Fruit fly (Drosophila melanogaster) whole organism, embryonic: Measurements from ENCODE around the gene loj.

Experiments used
- Atf3 ChIP-seq: fragments of 200-800 bp; sonication (Bioruptor generic); optimal IDR thresholded peaks from 3 replicates; lab custom pipeline; 2016; ENCODE audit warnings: missing biosample characterization, missing genetic modification characterization
- Bgb ChIP-seq: fragments of 200-800 bp; sonication (Bioruptor generic); IDR thresholded peaks from 2 replicates; pipeline ENCODE4 v1.3.6; 2022; ENCODE audit warnings: missing biosample characterization, missing genetic modification characterization; ENCODE audit not compliant: partially characterized antibody
- Blimp-1 ChIP-seq: fragments of 200-800 bp; sonication (Bioruptor generic); optimal IDR thresholded peaks from 3 replicates; lab custom pipeline; 2018; ENCODE audit warnings: missing biosample characterization, missing genetic modification characterization, mild to moderate bottlenecking, moderate library complexity, missing genetic modification reagents
- CG10274 ChIP-seq: fragments of 200-800 bp; sonication (Bioruptor generic); optimal IDR thresholded peaks from 3 replicates; lab custom pipeline; 2017; ENCODE audit warnings: missing biosample characterization, mild to moderate bottlenecking, missing genetic modification characterization
- CG10431 ChIP-seq: fragments of 200-800 bp; sonication (Bioruptor generic); optimal IDR thresholded peaks from 3 replicates; lab custom pipeline; 2018; ENCODE audit warnings: missing biosample characterization, mild to moderate bottlenecking, missing genetic modification characterization
- CG10462 ChIP-seq: fragments of 200-800 bp; sonication (Bioruptor generic); optimal IDR thresholded peaks from 2 replicates; lab custom pipeline; 2016; ENCODE audit warnings: missing biosample characterization, missing genetic modification characterization
- CG12219 ChIP-seq: fragments of 200-800 bp; sonication (Bioruptor generic); optimal IDR thresholded peaks from 3 replicates; lab custom pipeline; 2018; ENCODE audit warnings: missing biosample characterization, mild to moderate bottlenecking, missing genetic modification characterization
- CG12659 ChIP-seq: fragments of 200-800 bp; sonication (Bioruptor generic); optimal IDR thresholded peaks from 3 replicates; lab custom pipeline; 2017; ENCODE audit warnings: mild to moderate bottlenecking, missing biosample characterization, missing genetic modification reagents, missing genetic modification characterization
- CG13287 ChIP-seq: fragments of 200-800 bp; sonication (Bioruptor generic); IDR thresholded peaks from 2 replicates; pipeline ENCODE4 v1.3.6; 2022; ENCODE audit warnings: missing biosample characterization, missing genetic modification characterization; ENCODE audit not compliant: partially characterized antibody
- CG13624 ChIP-seq: fragments of 200-800 bp; sonication (Bioruptor generic); optimal IDR thresholded peaks from 2 replicates; lab custom pipeline; 2016; ENCODE audit warnings: missing biosample characterization, missing genetic modification characterization
- CG14667 ChIP-seq: fragments of 200-800 bp; sonication (Bioruptor generic); IDR thresholded peaks from 2 replicates; pipeline ENCODE4 v1.3.6; 2022; ENCODE audit warnings: missing biosample characterization, missing genetic modification characterization
- CG16779 ChIP-seq: fragments of 200-800 bp; sonication (Bioruptor generic); IDR thresholded peaks from 2 replicates; pipeline ENCODE4 v1.3.6; 2022; ENCODE audit warnings: missing biosample characterization, missing genetic modification characterization
- CG17802 ChIP-seq: fragments of 200-800 bp; sonication (Bioruptor generic); optimal IDR thresholded peaks from 2 replicates; lab custom pipeline; 2018; ENCODE audit warnings: missing biosample characterization, mild to moderate bottlenecking, missing genetic modification characterization, moderate library complexity
- CG2875 ChIP-seq: fragments of 200-800 bp; sonication (Bioruptor generic); optimal IDR thresholded peaks from 2 replicates; lab custom pipeline; 2017; ENCODE audit warnings: missing biosample characterization, mild to moderate bottlenecking, missing genetic modification characterization, missing genetic modification reagents
- CG30403 ChIP-seq: fragments of 200-800 bp; sonication (Bioruptor generic); optimal IDR thresholded peaks from 3 replicates; lab custom pipeline; 2016; ENCODE audit warnings: missing biosample characterization, missing genetic modification characterization
- CG34376 ChIP-seq: fragments of 200-800 bp; sonication (Bioruptor generic); optimal IDR thresholded peaks from 2 replicates; lab custom pipeline; 2018; ENCODE audit warnings: missing biosample characterization, mild to moderate bottlenecking, missing genetic modification characterization
- CG4404 ChIP-seq: fragments of 200-800 bp; sonication (Bioruptor generic); IDR thresholded peaks from 2 replicates; pipeline ENCODE4 v1.3.6; 2022; ENCODE audit warnings: missing biosample characterization, missing genetic modification characterization
- CG5953 ChIP-seq: fragments of 200-800 bp; sonication (Bioruptor generic); IDR thresholded peaks from 2 replicates; pipeline ENCODE4 v1.3.6; 2022; ENCODE audit warnings: missing biosample characterization, missing genetic modification characterization
- CG6254 ChIP-seq: fragments of 200-800 bp; sonication (Bioruptor generic); optimal IDR thresholded peaks from 3 replicates; lab custom pipeline; 2017; ENCODE audit warnings: mild to moderate bottlenecking, missing biosample characterization, missing genetic modification reagents, missing genetic modification characterization
- CG8290 ChIP-seq, 3 experiments: fragments of 200-800 bp; sonication (Bioruptor generic); optimal IDR thresholded peaks; 2 replicates each; lab custom pipeline; 2016 to 2019; ENCODE audit warnings: missing biosample characterization in 3 of 3, missing genetic modification characterization in 3 of 3, mild to moderate bottlenecking in 2 of 3, moderate library complexity in 1 of 3
- Dad ChIP-seq: fragments of 200-800 bp; sonication (Bioruptor generic); optimal IDR thresholded peaks from 3 replicates; lab custom pipeline; 2016; ENCODE audit warnings: missing biosample characterization, missing genetic modification characterization
- Dfd ChIP-seq, 2 experiments: fragments of >200 bp; optimal IDR thresholded peaks; 2 replicates each; lab custom pipeline; 2017; ENCODE audit warnings: missing biosample characterization in 2 of 2, missing genetic modification characterization in 2 of 2
- Doc2 ChIP-seq: fragments of 200-800 bp; sonication (Bioruptor generic); IDR thresholded peaks from 2 replicates; pipeline ENCODE4 v1.3.6; 2022; ENCODE audit warnings: missing biosample characterization, missing genetic modification characterization
- E2f1 ChIP-seq: fragments of 200-800 bp; sonication (Bioruptor generic); IDR thresholded peaks from 2 replicates; pipeline ENCODE4 v1.3.6; 2022; ENCODE audit warnings: missing biosample characterization, missing genetic modification characterization
- HLH3B ChIP-seq: fragments of 200-800 bp; sonication (Bioruptor generic); IDR thresholded peaks from 2 replicates; pipeline ENCODE4 v1.3.6; 2022; ENCODE audit warnings: missing biosample characterization, missing genetic modification characterization
- HLH54F ChIP-seq: fragments of 200-800 bp; sonication (Bioruptor generic); optimal IDR thresholded peaks from 3 replicates; lab custom pipeline; 2016; ENCODE audit warnings: missing biosample characterization, missing genetic modification characterization
- MESR4 ChIP-seq: fragments of 200-800 bp; sonication (Bioruptor generic); optimal IDR thresholded peaks from 2 replicates; lab custom pipeline; 2018; ENCODE audit warnings: missing biosample characterization, mild to moderate bottlenecking, missing genetic modification characterization, moderate library complexity
- Neu2 ChIP-seq: fragments of 200-800 bp; sonication (Bioruptor generic); optimal IDR thresholded peaks from 3 replicates; lab custom pipeline; 2016; ENCODE audit warnings: missing biosample characterization, missing genetic modification characterization, borderline replicate concordance
- Spps ChIP-seq: fragments of 200-800 bp; sonication (Bioruptor generic); optimal IDR thresholded peaks from 2 replicates; lab custom pipeline; 2018; ENCODE audit warnings: missing biosample characterization, mild to moderate bottlenecking, missing genetic modification characterization
- Xrp1 ChIP-seq: fragments of 200-800 bp; sonication (Bioruptor generic); IDR thresholded peaks from 2 replicates; pipeline ENCODE4 v1.3.6; 2022; ENCODE audit warnings: missing biosample characterization, missing genetic modification characterization
- ab ChIP-seq: fragments of 200-800 bp; sonication (Bioruptor generic); optimal IDR thresholded peaks from 2 replicates; lab custom pipeline; 2016; ENCODE audit warnings: missing biosample characterization, missing genetic modification characterization
- bab2 ChIP-seq: fragments of 200-800 bp; sonication (Bioruptor generic); optimal IDR thresholded peaks from 2 replicates; lab custom pipeline; 2016; ENCODE audit warnings: missing biosample characterization, missing genetic modification characterization
- chm ChIP-seq: fragments of 200-800 bp; sonication (Bioruptor generic); IDR thresholded peaks from 2 replicates; pipeline ENCODE4 v1.3.6; 2022; ENCODE audit warnings: missing biosample characterization, missing genetic modification characterization
- crc ChIP-seq: fragments of 200-800 bp; sonication (Bioruptor generic); optimal IDR thresholded peaks from 2 replicates; lab custom pipeline; 2016; ENCODE audit warnings: missing biosample characterization, missing genetic modification characterization
- croc ChIP-seq: fragments of 200-800 bp; sonication (Bioruptor generic); conservative IDR thresholded peaks from 3 replicates; pipeline ENCODE4 v1.3.6; 2022; ENCODE audit warnings: missing biosample characterization, missing genetic modification characterization
- dan ChIP-seq: fragments of 200-800 bp; sonication (Bioruptor generic); IDR thresholded peaks from 2 replicates; pipeline ENCODE4 v1.3.6; 2022; ENCODE audit warnings: missing biosample characterization, missing genetic modification characterization
- ems ChIP-seq: fragments of 200-800 bp; sonication (Bioruptor generic); optimal IDR thresholded peaks from 3 replicates; lab custom pipeline; 2016; ENCODE audit warnings: missing biosample characterization, missing genetic modification characterization
- insv ChIP-seq, 2 experiments: fragments of 200-800 bp; sonication (Bioruptor generic); optimal IDR thresholded peaks; 3 replicates each; lab custom pipeline; 2016 to 2018; ENCODE audit warnings: missing biosample characterization in 2 of 2, missing genetic modification characterization in 2 of 2
- kay ChIP-seq: fragments of 200-800 bp; sonication (Bioruptor generic); optimal IDR thresholded peaks from 2 replicates; lab custom pipeline; 2016; ENCODE audit warnings: missing biosample characterization, missing genetic modification characterization
- lilli ChIP-seq: fragments of 200-800 bp; sonication (Bioruptor generic); optimal IDR thresholded peaks from 3 replicates; lab custom pipeline; 2016; ENCODE audit warnings: missing biosample characterization, missing genetic modification characterization
- oc ChIP-seq: fragments of 200-800 bp; sonication (Bioruptor generic); optimal IDR thresholded peaks from 2 replicates; lab custom pipeline; 2018; ENCODE audit warnings: missing biosample characterization, mild to moderate bottlenecking, missing genetic modification characterization, moderate library complexity
- ro ChIP-seq: fragments of 200-800 bp; sonication (Bioruptor generic); IDR thresholded peaks from 2 replicates; pipeline ENCODE4 v1.3.6; 2022; ENCODE audit warnings: missing biosample characterization, missing genetic modification characterization
- shn ChIP-seq: fragments of 200-800 bp; sonication (Bioruptor generic); optimal IDR thresholded peaks from 3 replicates; lab custom pipeline; 2016; ENCODE audit warnings: missing biosample characterization, missing genetic modification characterization
- sisA ChIP-seq: fragments of 200-800 bp; sonication (Bioruptor generic); IDR thresholded peaks from 2 replicates; pipeline ENCODE4 v1.3.6; 2022; ENCODE audit warnings: missing biosample characterization, missing genetic modification characterization
- ssp ChIP-seq: fragments of 200-800 bp; sonication (Bioruptor generic); IDR thresholded peaks from 2 replicates; pipeline ENCODE4 v1.3.6; 2022; ENCODE audit warnings: missing biosample characterization, missing genetic modification characterization
- stc ChIP-seq: fragments of 200-800 bp; sonication (Bioruptor generic); IDR thresholded peaks from 2 replicates; pipeline ENCODE4 v1.3.6; 2022; ENCODE audit warnings: missing biosample characterization, missing genetic modification characterization
- sug ChIP-seq: fragments of 200-800 bp; optimal IDR thresholded peaks from 2 replicates; lab custom pipeline; 2019; ENCODE audit warnings: missing biosample characterization, mild to moderate bottlenecking, missing genetic modification characterization, moderate library complexity
- trh ChIP-seq: fragments of 200-800 bp; sonication (Bioruptor generic); optimal IDR thresholded peaks from 2 replicates; lab custom pipeline; 2016; ENCODE audit warnings: missing biosample characterization, missing genetic modification characterization
- vfl ChIP-seq: fragments of 200-800 bp; sonication (Bioruptor generic); optimal IDR thresholded peaks from 2 replicates; lab custom pipeline; 2016; ENCODE audit warnings: missing biosample characterization, missing genetic modification characterization
- wek ChIP-seq: fragments of 200-800 bp; sonication (Bioruptor generic); optimal IDR thresholded peaks from 3 replicates; lab custom pipeline; 2018; ENCODE audit warnings: missing biosample characterization, mild to moderate bottlenecking, missing genetic modification characterization, moderate library complexity

loj gene

dm6 chr3L:6059062-6059708 lies 35.6 kb upstream of the loj start, which contains the start of gene CG6592 (continued):
- TF ChIP-seq CG34376 (GFP tag; lab: Kevin White, UChicago), result no peak
- no peak for TF ChIP-seq bab2 (GFP tag; lab: Kevin White, UChicago)
- TF ChIP-seq CG12659 (GFP tag; lab: Kevin White, UChicago), result no peak
- TF ChIP-seq ab, result no peak
- no peak; the same call in 1 of the 2 replicates for TF ChIP-seq E2f1 (GFP tag; lab: Robert Waterston, UW)
- TF ChIP-seq ems (GFP tag; lab: Kevin White, UChicago), result no peak
- TF ChIP-seq CG14667 (GFP tag; lab: Robert Waterston, UW), result no peak
- no peak for TF ChIP-seq HLH54F (GFP tag; lab: Kevin White, UChicago)
- peak; percentile 16 for TF ChIP-seq trh (GFP tag; lab: Kevin White, UChicago)
- peak; percentile 20 for TF ChIP-seq wek (GFP tag; lab: Kevin White, UChicago)
- no peak for TF ChIP-seq CG30403 (GFP tag; lab: Kevin White, UChicago)
- no peak for TF ChIP-seq CG5953
- TF ChIP-seq Bgb (GFP tag; lab: Robert Waterston, UW), result no peak
- 0 out of 2 replicates have a peak, but pooled peaks have one; percentile 7 for TF ChIP-seq sisA (GFP tag; lab: Robert Waterston, UW)
- no peak for TF ChIP-seq lilli (GFP tag; lab: Kevin White, UChicago)
- TF ChIP-seq oc (tag; lab: Kevin White, UChicago), result no peak
- TF ChIP-seq crc, result no peak
- no peak for TF ChIP-seq stc (GFP tag; lab: Robert Waterston, UW)
- peak; percentile 23 for TF ChIP-seq CG17802
- no peak for TF ChIP-seq sug (tag; lab: Kevin White, UChicago)
- no peak for TF ChIP-seq CG13287 (GFP tag; lab: Robert Waterston, UW)
- no peak for TF ChIP-seq ro (GFP tag; lab: Robert Waterston, UW)
- no peak for TF ChIP-seq CG10274 (GFP tag; lab: Kevin White, UChicago)
- peak; percentile 32 for TF ChIP-seq shn (GFP tag; lab: Kevin White, UChicago)
- TF ChIP-seq MESR4, result no peak
- TF ChIP-seq Xrp1 (GFP tag; lab: Robert Waterston, UW), result no peak
- peak; percentile 6 for TF ChIP-seq Atf3 (GFP tag; lab: Kevin White, UChicago)
- TF ChIP-seq ssp (GFP tag; lab: Robert Waterston, UW), result no peak
- no peak for TF ChIP-seq vfl (GFP tag; lab: Kevin White, UChicago)
- peak; percentile 19 for TF ChIP-seq CG13624 (GFP tag; lab: Kevin White, UChicago)
- TF ChIP-seq CG12219, result no peak
- TF ChIP-seq CG6254 (GFP tag; lab: Kevin White, UChicago), result no peak
- TF ChIP-seq Dad (GFP tag; lab: Kevin White, UChicago), result no peak
- TF ChIP-seq Neu2 (GFP tag; lab: Kevin White, UChicago), result peak; percentile 55
- TF ChIP-seq Dfd (GFP tag; optimal IDR thresholded peaks at IDR 0.05; lab: Kevin White, UChicago), result peak in 1 of 2 experiments; percentile 70
- TF ChIP-seq CG2875 (GFP tag; lab: Kevin White, UChicago), result peak; percentile 19
- TF ChIP-seq Doc2, result no peak
- no peak for TF ChIP-seq CG16779 (GFP tag; lab: Robert Waterston, UW)
- no peak for TF ChIP-seq kay
- no peak for TF ChIP-seq CG10462 (GFP tag; lab: Kevin White, UChicago)
- no peak for TF ChIP-seq HLH3B (GFP tag; lab: Robert Waterston, UW)
- peak in 1 of 2 experiments; percentile 22 for TF ChIP-seq insv (GFP tag; optimal IDR thresholded peaks at IDR 0.05; lab: Kevin White, UChicago)
- TF ChIP-seq Spps (tag; lab: Kevin White, UChicago), result no peak
- TF ChIP-seq CG4404 (GFP tag; lab: Robert Waterston, UW), result peak; percentile 49
- no peak for TF ChIP-seq Blimp-1 (GFP tag; lab: Kevin White, UChicago)
- TF ChIP-seq croc, result peak; percentile 26; the same call in 1 of the 3 replicates
- no peak for TF ChIP-seq dan (GFP tag; lab: Robert Waterston, UW)
- TF ChIP-seq CG8290 (GFP tag; optimal IDR thresholded peaks at IDR 0.05; lab: Kevin White, UChicago), result peak; percentile 81
- peak; percentile 60 to 84 for TF ChIP-seq CG8290 (tag; optimal IDR thresholded peaks at IDR 0.05; lab: Kevin White, UChicago)
- peak; percentile 3 for TF ChIP-seq CG10431 (GFP tag; lab: Kevin White, UChicago)
- peak; percentile 70; the same call in 1 of the 2 replicates for TF ChIP-seq chm (GFP tag; lab: Robert Waterston, UW)
